Fruit fly (Drosophila melanogaster) S2 (cell line): ENCODE measurements around the gene CG43273.

Experiments used
- CG8478 ChIP-seq: fragments of >200 bp; optimal IDR thresholded peaks from 2 replicates; lab custom pipeline; 2018
- CTCF ChIP-seq, 2 experiments: fragments of >200 bp; optimal IDR thresholded peaks; 2 replicates each; lab custom pipeline; 2018

DNA sequence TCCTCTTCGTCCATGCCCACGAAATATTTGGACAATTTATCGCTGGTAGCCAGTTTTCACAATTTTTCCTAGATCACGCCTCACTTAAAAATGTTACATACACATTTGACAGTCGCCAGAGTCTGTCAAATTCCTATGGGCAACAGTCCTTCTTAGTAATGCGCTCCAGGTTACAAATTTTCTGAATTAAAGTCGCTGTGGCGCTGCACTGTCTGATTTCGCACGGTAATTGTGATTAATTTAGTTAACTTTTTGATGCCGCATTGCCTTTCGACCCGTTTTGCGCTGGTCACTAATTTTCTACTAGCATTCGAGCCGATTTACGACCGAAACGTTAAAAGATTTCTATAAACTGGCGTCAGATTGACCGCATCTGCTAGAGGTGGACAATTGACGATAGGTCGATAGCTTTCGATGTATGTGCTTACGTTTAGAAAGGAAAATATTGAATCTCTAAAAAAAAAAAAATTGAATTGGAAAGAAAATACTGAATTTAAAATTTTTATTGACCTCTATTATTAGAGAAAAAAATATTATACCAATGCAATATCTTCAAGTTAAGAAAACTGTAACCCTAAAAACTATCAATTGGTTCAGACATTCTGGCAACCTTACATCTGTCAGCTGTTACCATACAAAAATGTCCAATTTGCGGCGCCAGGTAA, 16.3 kb upstream of the CG43273 start, which contains the start of the genes lili and CG34150:
- TF ChIP-seq CTCF (optimal IDR thresholded peaks at IDR 0.05; lab: Kevin White, UChicago) (no peak), CG8478 (lab: Kevin White, UChicago) (no peak)
